Worm (Caenorhabditis elegans) whole organism, L4 larva: ENCODE data around the gene C49C3.15.

Source experiments
- T26A8.4 ChIP-seq: fragments of 200-800 bp; sonication (Bioruptor generic); IDR thresholded peaks from 2 replicates; pipeline ENCODE4 v1.3.6; 2022; ENCODE audit warnings: missing genetic modification characterization, missing compliant biosample characterization
- ZK546.5 ChIP-seq, 2 experiments: sonication (generic microtip); optimal IDR thresholded peaks; 2 replicates each; lab custom pipeline; 2017; ENCODE audit warnings: missing biosample characterization in 2 of 2, missing genetic modification characterization in 2 of 2
- ceh-28 ChIP-seq: fragments of 150-350 bp; optimal IDR thresholded peaks from 2 replicates; lab custom pipeline; 2014; ENCODE audit warnings: missing biosample characterization, missing genetic modification reagents, missing genetic modification characterization
- ctbp-1 ChIP-seq: fragments of 200-800 bp; sonication (Bioruptor generic); IDR thresholded peaks from 2 replicates; pipeline ENCODE4 v1.3.6; 2022; ENCODE audit warnings: missing genetic modification reagents, missing genetic modification characterization, missing compliant biosample characterization
- duxl-1 ChIP-seq: sonication (generic microtip); optimal IDR thresholded peaks from 2 replicates; lab custom pipeline; 2016; ENCODE audit warnings: mild to moderate bottlenecking, missing genetic modification characterization, moderate library complexity, missing compliant biosample characterization; ENCODE audit not compliant: poor library complexity
- lin-15B ChIP-seq: fragments of 150-350 bp; sonication (generic microtip); optimal IDR thresholded peaks from 3 replicates; lab custom pipeline; 2014; ENCODE audit warnings: missing biosample characterization, missing genetic modification characterization
- lin-39 ChIP-seq: fragments of 150-350 bp; optimal IDR thresholded peaks from 2 replicates; lab custom pipeline; 2014; ENCODE audit warnings: missing biosample characterization, missing genetic modification reagents, missing genetic modification characterization
- lsy-2 ChIP-seq, 2 experiments: fragments of 150-350 bp in 1 of 2; sonication (generic microtip) in 1 of 2; optimal IDR thresholded peaks; 2 replicates each; lab custom pipeline; 2014 to 2017; ENCODE audit warnings: missing biosample characterization in 2 of 2, missing genetic modification characterization in 2 of 2
- madf-5 ChIP-seq, 2 experiments: fragments of 200-800 bp; sonication (Bioruptor generic); IDR thresholded peaks; 2 replicates each; pipeline ENCODE4 v1.3.6; 2022; ENCODE audit warnings: missing compliant biosample characterization in 2 of 2, missing genetic modification characterization in 2 of 2
- snpc-4 ChIP-seq: fragments of 150-350 bp; optimal IDR thresholded peaks from 2 replicates; lab custom pipeline; 2014; ENCODE audit warnings: missing biosample characterization, missing genetic modification characterization
- unc-62 ChIP-seq, 3 experiments: fragments of 150-350 bp in 1 of 3; sonication (generic microtip); optimal IDR thresholded peaks in 2 of 3; peaks in 1 of 3; 1 replicate in 1 of 3; 2 replicates in 2 of 3; lab custom pipeline; 2014 to 2017; ENCODE audit warnings: missing biosample characterization in 3 of 3, missing genetic modification characterization in 3 of 3, missing genetic modification reagents in 3 of 3, missing genotype in 1 of 3

ce11 chrIV:17335031-17335430, 1.0 kb downstream of the C49C3.15 start, which contains the start of gene C49C3.8:
- TF ChIP-seq ZK546.5 (tag; optimal IDR thresholded peaks at IDR 0.05; lab: Kevin White, UChicago), result no peak
- no peak for TF ChIP-seq duxl-1 (tag; lab: Kevin White, UChicago)
- peak in 1 of 2 experiments; percentile 51 for TF ChIP-seq lsy-2 (tag; optimal IDR thresholded peaks at IDR 0.05; lab: Kevin White, UChicago)
- no peak for TF ChIP-seq ctbp-1 (GFP tag; lab: Robert Waterston, UW)
- no peak for TF ChIP-seq unc-62 (GFP tag; optimal IDR thresholded peaks at IDR 0.05 in 1 of 2; lab: Kevin White, UChicago)
- TF ChIP-seq unc-62 (tag; optimal IDR thresholded peaks at IDR 0.05; lab: Kevin White, UChicago), result no peak
- no peak for TF ChIP-seq lin-39 (tag; lab: Kevin White, UChicago)
- TF ChIP-seq lin-15B (tag; lab: Kevin White, UChicago), result no peak
- TF ChIP-seq snpc-4 (tag; lab: Kevin White, UChicago), result no peak
- no peak for TF ChIP-seq T26A8.4 (GFP tag; lab: Robert Waterston, UW)
- no peak for TF ChIP-seq madf-5 (GFP tag; IDR thresholded peaks at IDR 0.05; lab: Robert Waterston, UW)
- no peak for TF ChIP-seq ceh-28 (tag; lab: Kevin White, UChicago)
